Fruit fly (Drosophila melanogaster) whole organism, embryonic: ENCODE results near the gene CG1910.

Experiments used
- CG10366 ChIP-seq: fragments of 200-800 bp; sonication (Bioruptor generic); IDR thresholded peaks from 2 replicates; pipeline ENCODE4 v1.3.6; 2022; ENCODE audit warnings: missing biosample characterization, missing genetic modification characterization
- CG10979 ChIP-seq: fragments of 200-800 bp; sonication (Bioruptor generic); optimal IDR thresholded peaks from 2 replicates; lab custom pipeline; 2018; ENCODE audit warnings: missing biosample characterization, mild to moderate bottlenecking, missing genetic modification characterization, moderate library complexity
- CG11696 ChIP-seq: fragments of 200-800 bp; sonication (Bioruptor generic); IDR thresholded peaks from 2 replicates; pipeline ENCODE4 v1.3.6; 2022; ENCODE audit warnings: missing biosample characterization, missing genetic modification characterization
- CG1233 ChIP-seq: fragments of 200-800 bp; sonication (Bioruptor generic); optimal IDR thresholded peaks from 4 replicates; lab custom pipeline; 2018; ENCODE audit warnings: missing biosample characterization, mild to moderate bottlenecking, missing genetic modification characterization
- CG13123 ChIP-seq: fragments of 200-800 bp; sonication (Bioruptor generic); optimal IDR thresholded peaks from 2 replicates; lab custom pipeline; 2016; ENCODE audit warnings: missing biosample characterization, missing genetic modification characterization
- CG14667 ChIP-seq: fragments of 200-800 bp; sonication (Bioruptor generic); IDR thresholded peaks from 2 replicates; pipeline ENCODE4 v1.3.6; 2022; ENCODE audit warnings: missing biosample characterization, missing genetic modification characterization
- CG15479 ChIP-seq: fragments of 200-800 bp; sonication (Bioruptor generic); optimal IDR thresholded peaks from 3 replicates; lab custom pipeline; 2019; ENCODE audit warnings: missing biosample characterization, mild to moderate bottlenecking, missing genetic modification characterization, moderate library complexity
- CG15514 ChIP-seq: fragments of 200-800 bp; sonication (Bioruptor generic); optimal IDR thresholded peaks from 3 replicates; lab custom pipeline; 2017; ENCODE audit warnings: missing biosample characterization, missing genetic modification characterization, mild to moderate bottlenecking, moderate library complexity, missing genetic modification reagents
- CG17328 ChIP-seq: fragments of 200-800 bp; sonication (Bioruptor generic); IDR thresholded peaks from 2 replicates; pipeline ENCODE4 v1.3.6; 2022; ENCODE audit warnings: missing biosample characterization, missing genetic modification characterization
- CG17359 ChIP-seq: fragments of 200-800 bp; sonication (Bioruptor generic); optimal IDR thresholded peaks from 3 replicates; lab custom pipeline; 2018; ENCODE audit warnings: missing biosample characterization, mild to moderate bottlenecking, missing genetic modification characterization, moderate library complexity
- CG17802 ChIP-seq: fragments of 200-800 bp; sonication (Bioruptor generic); optimal IDR thresholded peaks from 2 replicates; lab custom pipeline; 2018; ENCODE audit warnings: missing biosample characterization, mild to moderate bottlenecking, missing genetic modification characterization, moderate library complexity
- CG18476 ChIP-seq: fragments of 200-800 bp; sonication (Bioruptor generic); optimal IDR thresholded peaks from 2 replicates; lab custom pipeline; 2016; ENCODE audit warnings: missing biosample characterization, mild to moderate bottlenecking, missing genetic modification characterization
- CG30403 ChIP-seq: fragments of 200-800 bp; sonication (Bioruptor generic); optimal IDR thresholded peaks from 3 replicates; lab custom pipeline; 2016; ENCODE audit warnings: missing biosample characterization, missing genetic modification characterization
- CG3281 ChIP-seq: fragments of 200-800 bp; sonication (Bioruptor generic); optimal IDR thresholded peaks from 3 replicates; lab custom pipeline; 2017; ENCODE audit warnings: missing biosample characterization, mild to moderate bottlenecking, missing genetic modification characterization
- CG33557 ChIP-seq: fragments of 200-800 bp; sonication (Bioruptor generic); optimal IDR thresholded peaks from 2 replicates; lab custom pipeline; 2019; ENCODE audit warnings: missing biosample characterization, mild to moderate bottlenecking, missing genetic modification characterization, moderate library complexity
- CG34422 ChIP-seq: fragments of 200-800 bp; sonication (Bioruptor generic); IDR thresholded peaks from 3 replicates; pipeline ENCODE4 v1.3.6; 2022; ENCODE audit warnings: missing biosample characterization, missing genetic modification characterization
- CG3726 ChIP-seq: fragments of 200-800 bp; sonication (Bioruptor generic); IDR thresholded peaks from 3 replicates; pipeline ENCODE4, ENCODE4 v1.3.6; 2022; ENCODE audit warnings: missing biosample characterization, missing genetic modification characterization
- CG3995 ChIP-seq: fragments of 200-800 bp; sonication (Bioruptor generic); optimal IDR thresholded peaks from 3 replicates; lab custom pipeline; 2016; ENCODE audit warnings: missing biosample characterization, missing genetic modification characterization
- CG6272 ChIP-seq: fragments of 200-800 bp; sonication (Bioruptor generic); IDR thresholded peaks from 2 replicates; pipeline ENCODE4 v1.3.6; 2022; ENCODE audit warnings: missing biosample characterization, missing genetic modification characterization
- CG6765 ChIP-seq: fragments of 200-800 bp; sonication (Bioruptor generic); optimal IDR thresholded peaks from 3 replicates; lab custom pipeline; 2017; ENCODE audit warnings: missing biosample characterization, mild to moderate bottlenecking, missing genetic modification characterization
- CoRest ChIP-seq: fragments of 200-800 bp; sonication (Bioruptor generic); optimal IDR thresholded peaks from 3 replicates; lab custom pipeline; 2018; ENCODE audit warnings: missing biosample characterization, mild to moderate bottlenecking, missing genetic modification characterization, moderate library complexity
- GATAe ChIP-seq: fragments of 200-800 bp; sonication (Bioruptor generic); conservative IDR thresholded peaks from 2 replicates; pipeline ENCODE4 v1.3.6; 2022; ENCODE audit warnings: missing biosample characterization, missing genetic modification characterization
- Gsc ChIP-seq: fragments of 200-800 bp; sonication (Bioruptor generic); IDR thresholded peaks from 2 replicates; pipeline ENCODE4 v1.3.6; 2022; ENCODE audit warnings: missing biosample characterization, missing genetic modification characterization
- Gug ChIP-seq: fragments of 200-800 bp; sonication (Bioruptor generic); IDR thresholded peaks from 4 replicates; pipeline ENCODE4 v1.3.6; 2022; ENCODE audit warnings: missing biosample characterization, missing genetic modification characterization
- Med ChIP-seq: fragments of 200-800 bp; sonication (Bioruptor generic); peaks from one replicate; lab custom pipeline; 2016; ENCODE audit warnings: missing biosample characterization, missing genetic modification characterization, mild to moderate bottlenecking, inconsistent platforms, moderate library complexity
- NFAT ChIP-seq: fragments of 200-800 bp; sonication (Bioruptor generic); IDR thresholded peaks from 2 replicates; pipeline ENCODE4 v1.3.6; 2022; ENCODE audit warnings: missing biosample characterization, missing genetic modification characterization
- Rfx ChIP-seq: fragments of 200-800 bp; sonication (Bioruptor generic); IDR thresholded peaks from 2 replicates; pipeline ENCODE4 v1.3.6; 2022; ENCODE audit warnings: missing biosample characterization, missing genetic modification characterization
- Scr ChIP-seq: fragments of 200-800 bp; sonication (Bioruptor generic); IDR thresholded peaks from 2 replicates; pipeline ENCODE4 v1.3.6; 2022; ENCODE audit warnings: missing biosample characterization, missing genetic modification characterization; ENCODE audit not compliant: partially characterized antibody
- Sry-β ChIP-seq: fragments of 200-800 bp; sonication (Bioruptor generic); optimal IDR thresholded peaks from 2 replicates; lab custom pipeline; 2018; ENCODE audit warnings: missing biosample characterization, mild to moderate bottlenecking, missing genetic modification characterization, moderate library complexity
- ash1 ChIP-seq: fragments of 200-800 bp; sonication (Bioruptor generic); optimal IDR thresholded peaks from 2 replicates; lab custom pipeline; 2018; ENCODE audit warnings: missing biosample characterization, mild to moderate bottlenecking, missing genetic modification characterization
- bsh ChIP-seq, 2 experiments: fragments of 200-800 bp; sonication (Bioruptor generic); optimal IDR thresholded peaks; 2 replicates each; lab custom pipeline; 2017 to 2018; ENCODE audit warnings: mild to moderate bottlenecking in 2 of 2, missing biosample characterization in 2 of 2, missing genetic modification characterization in 2 of 2, moderate library complexity in 1 of 2
- ci ChIP-seq: fragments of 200-800 bp; sonication (Bioruptor generic); IDR thresholded peaks from 3 replicates; pipeline ENCODE4 v1.3.6; 2022; ENCODE audit warnings: missing biosample characterization, missing genetic modification characterization
- dimm ChIP-seq: fragments of 200-800 bp; sonication (Bioruptor generic); IDR thresholded peaks from 2 replicates; pipeline ENCODE4 v1.3.6; 2022; ENCODE audit warnings: missing biosample characterization, missing genetic modification characterization
- dmrt99B ChIP-seq: fragments of 200-800 bp; sonication (Bioruptor generic); optimal IDR thresholded peaks from 2 replicates; lab custom pipeline; 2018; ENCODE audit warnings: missing biosample characterization, mild to moderate bottlenecking, missing genetic modification characterization, moderate library complexity
- emc ChIP-seq: fragments of 200-800 bp; sonication (Bioruptor generic); optimal IDR thresholded peaks from 2 replicates; lab custom pipeline; 2016; ENCODE audit warnings: missing biosample characterization, missing genetic modification characterization
- fd96Cb ChIP-seq: fragments of 200-800 bp; sonication (Bioruptor generic); optimal IDR thresholded peaks from 2 replicates; lab custom pipeline; 2018; ENCODE audit warnings: missing biosample characterization, mild to moderate bottlenecking, missing genetic modification characterization, moderate library complexity
- gcm2 ChIP-seq: fragments of 200-800 bp; sonication (Bioruptor generic); optimal IDR thresholded peaks from 2 replicates; lab custom pipeline; 2016; ENCODE audit warnings: missing biosample characterization, missing genetic modification characterization
- gsb-n ChIP-seq: fragments of 200-800 bp; sonication (Bioruptor generic); optimal IDR thresholded peaks from 3 replicates; lab custom pipeline; 2018; ENCODE audit warnings: missing biosample characterization, mild to moderate bottlenecking, missing genetic modification characterization
- jigr1 ChIP-seq: fragments of 200-800 bp; sonication (Bioruptor generic); IDR thresholded peaks from 3 replicates; pipeline ENCODE4 v1.3.6; 2022; ENCODE audit warnings: missing biosample characterization, missing genetic modification characterization
- kah ChIP-seq: fragments of 200-800 bp; sonication (Bioruptor generic); optimal IDR thresholded peaks from 2 replicates; lab custom pipeline; 2018; ENCODE audit warnings: missing biosample characterization, mild to moderate bottlenecking, missing genetic modification characterization
- p53 ChIP-seq: fragments of 200-800 bp; sonication (Bioruptor generic); optimal IDR thresholded peaks from 2 replicates; lab custom pipeline; 2016; ENCODE audit warnings: missing biosample characterization, missing genetic modification characterization
- phol ChIP-seq: fragments of 200-800 bp; sonication (Bioruptor generic); optimal IDR thresholded peaks from 3 replicates; lab custom pipeline; 2018; ENCODE audit warnings: missing biosample characterization, mild to moderate bottlenecking, missing genetic modification characterization, moderate library complexity
- pros ChIP-seq: fragments of 200-800 bp; sonication (Bioruptor generic); optimal IDR thresholded peaks from 3 replicates; lab custom pipeline; 2019; ENCODE audit warnings: missing biosample characterization, mild to moderate bottlenecking, missing genetic modification characterization, moderate library complexity
- sisA ChIP-seq: fragments of 200-800 bp; sonication (Bioruptor generic); IDR thresholded peaks from 2 replicates; pipeline ENCODE4 v1.3.6; 2022; ENCODE audit warnings: missing biosample characterization, missing genetic modification characterization
- slp2 ChIP-seq: fragments of 200-800 bp; sonication (Bioruptor generic); optimal IDR thresholded peaks from 2 replicates; lab custom pipeline; 2016; ENCODE audit warnings: missing biosample characterization, missing genetic modification characterization
- tgo ChIP-seq: fragments of 200-800 bp; sonication (Bioruptor generic); IDR thresholded peaks from 3 replicates; pipeline ENCODE4 v1.3.6; 2022; ENCODE audit warnings: missing biosample characterization, missing genetic modification characterization
- tna ChIP-seq: fragments of 200-800 bp; sonication (Bioruptor generic); IDR thresholded peaks from 2 replicates; pipeline ENCODE4 v1.3.6; 2022; ENCODE audit warnings: missing biosample characterization, missing genetic modification characterization; ENCODE audit not compliant: partially characterized antibody
- zen2 ChIP-seq: fragments of 200-800 bp; sonication (Bioruptor generic); IDR thresholded peaks from 3 replicates; pipeline ENCODE4 v1.3.6; 2022; ENCODE audit warnings: missing biosample characterization, missing genetic modification characterization; ENCODE audit not compliant: partially characterized antibody

The CG1910 gene

DNA sequence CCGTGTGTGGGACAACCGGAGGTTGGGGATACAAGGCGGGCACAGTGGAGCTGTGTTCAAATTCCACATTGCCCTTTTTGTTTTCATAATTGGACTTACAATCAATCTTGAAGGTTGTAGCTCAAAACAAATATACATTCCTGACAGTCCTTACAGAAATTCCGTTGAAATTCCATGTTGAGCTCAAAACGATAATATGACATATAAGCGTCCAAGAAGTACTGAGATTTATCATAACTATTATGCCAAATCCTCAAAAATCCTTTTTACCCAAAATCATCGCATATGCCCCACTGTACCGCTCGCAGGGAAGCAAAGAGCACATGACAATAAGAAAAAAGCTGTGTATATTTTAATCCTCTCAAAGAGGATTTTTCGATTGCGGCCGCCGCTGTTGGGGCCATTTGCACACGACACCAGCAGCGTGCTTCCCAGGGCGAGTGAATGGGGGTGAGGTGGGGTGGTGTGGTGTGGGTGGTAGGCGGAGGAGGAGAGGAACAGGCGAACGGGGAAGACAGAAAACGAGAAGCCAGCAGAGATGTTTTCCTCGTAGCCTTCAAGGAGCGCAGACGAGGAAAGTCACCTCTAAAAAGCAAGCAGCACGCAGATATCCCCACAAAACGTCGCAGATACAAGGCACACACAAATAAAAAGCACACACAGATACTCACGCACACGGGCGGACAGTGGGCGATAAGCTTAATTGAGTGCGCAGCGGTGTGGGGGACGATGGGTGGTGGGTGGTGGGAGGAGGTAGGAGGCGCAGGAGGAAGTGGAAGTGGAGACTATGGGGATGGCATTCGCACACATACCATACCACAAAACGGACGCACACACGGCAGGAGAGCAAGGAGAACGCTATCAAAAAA, 29.9 kb upstream of the CG1910 start (continued):
- TF ChIP-seq CG10979 = peak; percentile 15
- TF ChIP-seq CG17802 (tag; lab: Kevin White, UChicago) = no peak
- TF ChIP-seq CG13123 (GFP tag; lab: Kevin White, UChicago) = no peak
- no peak for TF ChIP-seq gcm2 (GFP tag; lab: Kevin White, UChicago)
- TF ChIP-seq dmrt99B (tag; lab: Kevin White, UChicago) = peak; percentile 77
- TF ChIP-seq CG18476 (GFP tag; lab: Kevin White, UChicago) = no peak
- TF ChIP-seq gsb-n (tag; lab: Kevin White, UChicago) = peak; percentile 17
- peak; percentile 59 for TF ChIP-seq phol (tag; lab: Kevin White, UChicago)
- TF ChIP-seq CG15514 (GFP tag; lab: Kevin White, UChicago) = peak; percentile 50

DNA sequence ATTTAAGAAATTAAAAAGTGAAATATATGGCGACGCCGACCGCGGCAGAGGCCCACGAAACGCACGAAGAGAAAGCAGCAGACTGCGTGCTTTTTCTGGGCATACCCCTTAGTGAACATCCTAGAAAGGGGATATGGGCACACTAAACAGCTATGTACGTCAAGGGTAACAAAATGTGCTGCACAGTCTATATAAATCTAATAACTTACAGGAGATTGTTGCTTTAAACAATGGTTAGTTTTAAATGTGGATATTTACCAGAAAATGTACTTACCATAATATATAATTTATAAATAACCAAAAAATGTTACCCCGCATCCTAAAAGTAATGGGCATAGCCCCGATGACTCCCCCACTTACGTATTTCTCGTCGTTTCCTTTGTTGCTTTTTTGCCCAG, 29.3 kb upstream of the CG1910 start:
- no peak for TF ChIP-seq pros (GFP tag; lab: Kevin White, UChicago)
- TF ChIP-seq bsh (GFP tag; optimal IDR thresholded peaks at IDR 0.05; lab: Kevin White, UChicago) = peak in 1 of 2 experiments; percentile 23
- no peak for TF ChIP-seq CG34422 (GFP tag; lab: Robert Waterston, UW)
- no peak for TF ChIP-seq CG3995 (GFP tag; lab: Kevin White, UChicago)
- peak; percentile 9 for TF ChIP-seq Med (GFP tag; lab: Kevin White, UChicago)
- TF ChIP-seq sisA (GFP tag; lab: Robert Waterston, UW) = peak; percentile 22; the same call in 1 of the 2 replicates
- TF ChIP-seq Scr (GFP tag; lab: Robert Waterston, UW) = no peak
- peak; percentile 31 for TF ChIP-seq CG10979
- peak; percentile 16 for TF ChIP-seq CG17359 (tag; lab: Kevin White, UChicago)
- TF ChIP-seq CG11696 (GFP tag; lab: Robert Waterston, UW) = no peak
- TF ChIP-seq Sry-β = no peak
- no peak for TF ChIP-seq tgo
- TF ChIP-seq CG1233 (GFP tag; lab: Kevin White, UChicago) = no peak
- no peak for TF ChIP-seq CG6765 (GFP tag; lab: Kevin White, UChicago)
- no peak for TF ChIP-seq dimm (GFP tag; lab: Robert Waterston, UW)
- TF ChIP-seq Gug (GFP tag; lab: Robert Waterston, UW) = no peak
- no peak for TF ChIP-seq CG17328
- no peak for TF ChIP-seq Rfx (GFP tag; lab: Robert Waterston, UW)
- TF ChIP-seq emc (GFP tag; lab: Kevin White, UChicago) = no peak
- TF ChIP-seq p53 (GFP tag; lab: Kevin White, UChicago) = no peak
- TF ChIP-seq ci (GFP tag; lab: Robert Waterston, UW) = peak; percentile 31; the same call in 1 of the 3 replicates
- TF ChIP-seq Gsc = no peak
- peak; percentile 34 for TF ChIP-seq CG3281 (GFP tag; lab: Kevin White, UChicago)
- no peak for TF ChIP-seq slp2 (GFP tag; lab: Kevin White, UChicago)
- TF ChIP-seq CoRest (tag; lab: Kevin White, UChicago) = peak; percentile 10
- no peak for TF ChIP-seq CG3726 (GFP tag; lab: Robert Waterston, UW)
- TF ChIP-seq NFAT (GFP tag; lab: Robert Waterston, UW) = 0 out of 2 replicates have a peak, but pooled peaks have one; percentile 4
- no peak for TF ChIP-seq zen2 (GFP tag; lab: Robert Waterston, UW)
- no peak for TF ChIP-seq CG33557 (GFP tag; lab: Kevin White, UChicago)
- TF ChIP-seq CG6272 (GFP tag; lab: Robert Waterston, UW) = no peak
- TF ChIP-seq GATAe (GFP tag; lab: Robert Waterston, UW) = no peak
- no peak for TF ChIP-seq CG14667 (GFP tag; lab: Robert Waterston, UW)
- no peak for TF ChIP-seq tna (GFP tag; lab: Robert Waterston, UW)
- no peak for TF ChIP-seq jigr1
- TF ChIP-seq CG30403 = peak; percentile 18
- no peak for TF ChIP-seq ash1 (GFP tag; lab: Kevin White, UChicago)
- TF ChIP-seq CG10366 (GFP tag; lab: Robert Waterston, UW) = no peak
- TF ChIP-seq CG15479 = no peak
- TF ChIP-seq kah (GFP tag; lab: Kevin White, UChicago) = no peak
- TF ChIP-seq fd96Cb (tag; lab: Kevin White, UChicago) = peak; percentile 24
